Worm (Caenorhabditis elegans) whole organism, late embryonic: Measurements from ENCODE around the gene pqn-16.

Source experiments
- nhr-11 ChIP-seq: fragments of 150-350 bp; optimal IDR thresholded peaks from 2 replicates; lab custom pipeline; 2014; ENCODE audit warnings: missing biosample characterization, missing genetic modification characterization
- odd-2 ChIP-seq: sonication (generic microtip); optimal IDR thresholded peaks from 2 replicates; lab custom pipeline; 2017; ENCODE audit warnings: antibody characterized with exemption, mild to moderate bottlenecking, missing genetic modification characterization, missing compliant biosample characterization

- TF ChIP-seq nhr-11, result no peak
- TF ChIP-seq odd-2, result no peak
These were observed 32.6 kb upstream of the pqn-16 start, which contains the start of gene pitr-3 for ce11 chrV:9141297-9141696.
